Fruit fly (Drosophila melanogaster) whole organism, embryonic: ENCODE data around the gene CG43203.

ENCODE experiments used
- ATbp ChIP-seq: fragments of 200-800 bp; sonication (Bioruptor generic); optimal IDR thresholded peaks from 2 replicates; lab custom pipeline; 2017; ENCODE audit warnings: missing biosample characterization, mild to moderate bottlenecking, missing genetic modification characterization, missing genetic modification reagents
- Aef1 ChIP-seq: fragments of 200-800 bp; sonication (Bioruptor generic); IDR thresholded peaks from 3 replicates; pipeline ENCODE4 v1.3.6; 2022; ENCODE audit warnings: missing biosample characterization, missing genetic modification characterization
- B-H2 ChIP-seq: fragments of 200-800 bp; sonication (Bioruptor generic); optimal IDR thresholded peaks from 2 replicates; lab custom pipeline; 2018; ENCODE audit warnings: missing biosample characterization, mild to moderate bottlenecking, missing genetic modification characterization
- CG10431 ChIP-seq: fragments of 200-800 bp; sonication (Bioruptor generic); optimal IDR thresholded peaks from 3 replicates; lab custom pipeline; 2018; ENCODE audit warnings: missing biosample characterization, mild to moderate bottlenecking, missing genetic modification characterization
- CG10543 ChIP-seq: fragments of 200-800 bp; sonication (Bioruptor generic); optimal IDR thresholded peaks from 3 replicates; lab custom pipeline; 2017; ENCODE audit warnings: missing biosample characterization, mild to moderate bottlenecking, missing genetic modification characterization, moderate library complexity
- CG11723 ChIP-seq: fragments of 200-800 bp; sonication (Bioruptor generic); optimal IDR thresholded peaks from 2 replicates; lab custom pipeline; 2017; ENCODE audit warnings: missing biosample characterization, mild to moderate bottlenecking, missing genetic modification characterization
- CG12155 ChIP-seq: fragments of 200-800 bp; sonication (Bioruptor generic); optimal IDR thresholded peaks from 3 replicates; lab custom pipeline; 2016; ENCODE audit warnings: missing biosample characterization, missing genetic modification characterization
- CG12391 ChIP-seq: fragments of 200-800 bp; sonication (Bioruptor generic); optimal IDR thresholded peaks from 3 replicates; lab custom pipeline; 2018; ENCODE audit warnings: missing biosample characterization, mild to moderate bottlenecking, missing genetic modification characterization, moderate library complexity
- CG13287 ChIP-seq: fragments of 200-800 bp; sonication (Bioruptor generic); IDR thresholded peaks from 2 replicates; pipeline ENCODE4 v1.3.6; 2022; ENCODE audit warnings: missing biosample characterization, missing genetic modification characterization; ENCODE audit not compliant: partially characterized antibody
- CG14441 ChIP-seq: fragments of 200-800 bp; sonication (Bioruptor generic); IDR thresholded peaks from 2 replicates; pipeline ENCODE4 v1.3.6; 2022; ENCODE audit warnings: missing biosample characterization, missing genetic modification characterization
- CG14667 ChIP-seq: fragments of 200-800 bp; sonication (Bioruptor generic); IDR thresholded peaks from 2 replicates; pipeline ENCODE4 v1.3.6; 2022; ENCODE audit warnings: missing biosample characterization, missing genetic modification characterization
- CG1647 ChIP-seq: fragments of 200-800 bp; sonication (Bioruptor generic); optimal IDR thresholded peaks from 3 replicates; lab custom pipeline; 2016; ENCODE audit warnings: missing biosample characterization, missing genetic modification characterization
- CG17612 ChIP-seq: fragments of 200-800 bp; sonication (Bioruptor generic); IDR thresholded peaks from 2 replicates; pipeline ENCODE4 v1.3.6; 2022; ENCODE audit warnings: missing biosample characterization, missing genetic modification characterization
- CG17829 ChIP-seq: fragments of 200-800 bp; optimal IDR thresholded peaks from 2 replicates; lab custom pipeline; 2019; ENCODE audit warnings: missing biosample characterization, mild to moderate bottlenecking, missing genetic modification characterization, moderate library complexity
- CG18476 ChIP-seq: fragments of 200-800 bp; sonication (Bioruptor generic); optimal IDR thresholded peaks from 2 replicates; lab custom pipeline; 2016; ENCODE audit warnings: missing biosample characterization, mild to moderate bottlenecking, missing genetic modification characterization
- CG2889 ChIP-seq: fragments of 200-800 bp; sonication (Bioruptor generic); IDR thresholded peaks from 3 replicates; pipeline ENCODE4 v1.3.6; 2022; ENCODE audit warnings: missing biosample characterization, missing genetic modification characterization
- CG32767 ChIP-seq: fragments of 200-800 bp; sonication (Bioruptor generic); IDR thresholded peaks from 2 replicates; pipeline ENCODE4 v1.3.6; 2022; ENCODE audit warnings: missing biosample characterization, missing genetic modification characterization
- CG6683 ChIP-seq: fragments of 200-800 bp; sonication (Bioruptor generic); optimal IDR thresholded peaks from 2 replicates; lab custom pipeline; 2017; ENCODE audit warnings: missing biosample characterization, mild to moderate bottlenecking, missing genetic modification characterization, missing genetic modification reagents
- CG6813 ChIP-seq: fragments of 200-800 bp; sonication (Bioruptor generic); optimal IDR thresholded peaks from 2 replicates; lab custom pipeline; 2017; ENCODE audit warnings: missing biosample characterization, missing genetic modification characterization, mild to moderate bottlenecking, moderate library complexity, missing genetic modification reagents
- CG7963 ChIP-seq: fragments of 200-800 bp; sonication (Bioruptor generic); IDR thresholded peaks from 3 replicates; pipeline ENCODE4 v1.3.6; 2022; ENCODE audit warnings: missing biosample characterization, missing genetic modification characterization; ENCODE audit not compliant: partially characterized antibody
- CG8478 ChIP-seq: fragments of >200 bp; optimal IDR thresholded peaks from 2 replicates; lab custom pipeline; 2018
- CG8944 ChIP-seq: fragments of 200-800 bp; sonication (Bioruptor generic); optimal IDR thresholded peaks from 3 replicates; lab custom pipeline; 2016; ENCODE audit warnings: missing biosample characterization, missing genetic modification characterization
- CG9817 ChIP-seq: fragments of 200-800 bp; sonication (Bioruptor generic); optimal IDR thresholded peaks from 2 replicates; lab custom pipeline; 2018; ENCODE audit warnings: missing biosample characterization, mild to moderate bottlenecking, missing genetic modification characterization, moderate library complexity
- Dad ChIP-seq: fragments of 200-800 bp; sonication (Bioruptor generic); optimal IDR thresholded peaks from 3 replicates; lab custom pipeline; 2016; ENCODE audit warnings: missing biosample characterization, missing genetic modification characterization
- Deaf1 ChIP-seq: fragments of 200-800 bp; optimal IDR thresholded peaks from 3 replicates; lab custom pipeline; 2019; ENCODE audit warnings: missing biosample characterization, mild to moderate bottlenecking, missing genetic modification characterization, moderate library complexity
- Dfd ChIP-seq, 2 experiments: fragments of >200 bp; optimal IDR thresholded peaks; 2 replicates each; lab custom pipeline; 2017; ENCODE audit warnings: missing biosample characterization in 2 of 2, missing genetic modification characterization in 2 of 2
- Dip2 ChIP-seq: fragments of 200-800 bp; sonication (Bioruptor generic); IDR thresholded peaks from 2 replicates; pipeline ENCODE4 v1.3.6; 2022; ENCODE audit warnings: missing biosample characterization, missing genetic modification characterization
- HLH54F ChIP-seq: fragments of 200-800 bp; sonication (Bioruptor generic); optimal IDR thresholded peaks from 3 replicates; lab custom pipeline; 2016; ENCODE audit warnings: missing biosample characterization, missing genetic modification characterization
- Hr39 ChIP-seq: fragments of >200 bp; optimal IDR thresholded peaks from 2 replicates; lab custom pipeline; 2017
- Hr78 ChIP-seq, 2 experiments: fragments of 200-800 bp in 1 of 2; fragments of >200 bp in 1 of 2; sonication (Bioruptor generic) in 1 of 2; optimal IDR thresholded peaks; 2 replicates each; lab custom pipeline; 2017 to 2019; ENCODE audit warnings: missing biosample characterization in 2 of 2, missing genetic modification characterization in 2 of 2, mild to moderate bottlenecking in 1 of 2, moderate library complexity in 1 of 2
- Jarid2 ChIP-seq: fragments of 200-800 bp; sonication (Bioruptor generic); optimal IDR thresholded peaks from 3 replicates; lab custom pipeline; 2017; ENCODE audit warnings: mild to moderate bottlenecking, missing biosample characterization, missing genetic modification reagents, missing genetic modification characterization
- Max ChIP-seq: fragments of 200-800 bp; sonication (Bioruptor generic); optimal IDR thresholded peaks from 2 replicates; lab custom pipeline; 2016; ENCODE audit warnings: missing biosample characterization, mild to moderate bottlenecking, missing genetic modification characterization
- NfI ChIP-seq: fragments of 200-800 bp; sonication (Bioruptor generic); optimal IDR thresholded peaks from 3 replicates; lab custom pipeline; 2018; ENCODE audit warnings: missing biosample characterization, mild to moderate bottlenecking, missing genetic modification characterization, moderate library complexity
- br ChIP-seq: fragments of >200 bp; optimal IDR thresholded peaks from 2 replicates; lab custom pipeline; 2017
- bsh ChIP-seq, 2 experiments: fragments of 200-800 bp; sonication (Bioruptor generic); optimal IDR thresholded peaks; 2 replicates each; lab custom pipeline; 2017 to 2018; ENCODE audit warnings: mild to moderate bottlenecking in 2 of 2, missing biosample characterization in 2 of 2, missing genetic modification characterization in 2 of 2, moderate library complexity in 1 of 2
- da ChIP-seq: fragments of 200-800 bp; sonication (Bioruptor generic); optimal IDR thresholded peaks from 2 replicates; lab custom pipeline; 2016; ENCODE audit warnings: missing biosample characterization, missing genetic modification characterization
- dan ChIP-seq: fragments of 200-800 bp; sonication (Bioruptor generic); IDR thresholded peaks from 2 replicates; pipeline ENCODE4 v1.3.6; 2022; ENCODE audit warnings: missing biosample characterization, missing genetic modification characterization
- fd102C ChIP-seq: fragments of 200-800 bp; sonication (Bioruptor generic); optimal IDR thresholded peaks from 2 replicates; lab custom pipeline; 2018; ENCODE audit warnings: missing biosample characterization, mild to moderate bottlenecking, missing genetic modification characterization, moderate library complexity
- gcm ChIP-seq: fragments of 200-800 bp; sonication (Bioruptor generic); optimal IDR thresholded peaks from 2 replicates; lab custom pipeline; 2019; ENCODE audit warnings: missing biosample characterization, mild to moderate bottlenecking, missing genetic modification characterization, moderate library complexity
- gsb ChIP-seq: fragments of 200-800 bp; sonication (Bioruptor generic); IDR thresholded peaks from 2 replicates; pipeline ENCODE4 v1.3.6; 2022; ENCODE audit warnings: missing biosample characterization, missing genetic modification characterization
- gsb-n ChIP-seq: fragments of 200-800 bp; sonication (Bioruptor generic); optimal IDR thresholded peaks from 3 replicates; lab custom pipeline; 2018; ENCODE audit warnings: missing biosample characterization, mild to moderate bottlenecking, missing genetic modification characterization
- lilli ChIP-seq: fragments of 200-800 bp; sonication (Bioruptor generic); optimal IDR thresholded peaks from 3 replicates; lab custom pipeline; 2016; ENCODE audit warnings: missing biosample characterization, missing genetic modification characterization
- lola ChIP-seq, 3 experiments: fragments of >200 bp in 2 of 3; fragments of 200-800 bp in 1 of 3; sonication (Bioruptor generic) in 1 of 3; optimal IDR thresholded peaks; 2 replicates each; lab custom pipeline; 2017 to 2019; ENCODE audit warnings: missing biosample characterization in 3 of 3, missing genetic modification characterization in 3 of 3, mild to moderate bottlenecking in 1 of 3, moderate library complexity in 1 of 3
- p53 ChIP-seq: fragments of 200-800 bp; sonication (Bioruptor generic); optimal IDR thresholded peaks from 2 replicates; lab custom pipeline; 2016; ENCODE audit warnings: missing biosample characterization, missing genetic modification characterization
- ranshi ChIP-seq: fragments of 200-800 bp; sonication (Bioruptor generic); IDR thresholded peaks from 2 replicates; pipeline ENCODE4 v1.3.6; 2022; ENCODE audit warnings: missing biosample characterization, missing genetic modification characterization
- sd ChIP-seq: fragments of 200-800 bp; sonication (Bioruptor generic); optimal IDR thresholded peaks from 3 replicates; lab custom pipeline; 2018; ENCODE audit warnings: missing biosample characterization, mild to moderate bottlenecking, missing genetic modification characterization, moderate library complexity
- tll ChIP-seq, 2 experiments: fragments of 200-800 bp in 1 of 2; fragments of >200 bp in 1 of 2; sonication (Bioruptor generic) in 1 of 2; optimal IDR thresholded peaks; 2 replicates each; lab custom pipeline; 2017 to 2019; ENCODE audit warnings: missing biosample characterization in 2 of 2, missing genetic modification characterization in 2 of 2, mild to moderate bottlenecking in 1 of 2, moderate library complexity in 1 of 2
- tna ChIP-seq: fragments of 200-800 bp; sonication (Bioruptor generic); IDR thresholded peaks from 2 replicates; pipeline ENCODE4 v1.3.6; 2022; ENCODE audit warnings: missing biosample characterization, missing genetic modification characterization; ENCODE audit not compliant: partially characterized antibody
- twi ChIP-seq: fragments of 200-800 bp; optimal IDR thresholded peaks from 2 replicates; lab custom pipeline; 2019; ENCODE audit warnings: missing biosample characterization, mild to moderate bottlenecking, missing genetic modification characterization, moderate library complexity
- vfl ChIP-seq: fragments of 200-800 bp; sonication (Bioruptor generic); optimal IDR thresholded peaks from 2 replicates; lab custom pipeline; 2016; ENCODE audit warnings: missing biosample characterization, missing genetic modification characterization
- yki ChIP-seq: fragments of >200 bp; optimal IDR thresholded peaks from 3 replicates; lab custom pipeline; 2018

Gene CG43203

dm6 chr3R:19403096-19403515 lies 49.3 kb downstream of the CG43203 start, which contains the start of the genes Ino80 and Aptx (continued):
- TF ChIP-seq CG13287 (GFP tag; lab: Robert Waterston, UW): peak; percentile 91
- TF ChIP-seq Hr39 (lab: Kevin White, UChicago): no peak
- TF ChIP-seq dan: peak; percentile 71; the same call in 1 of the 2 replicates
- TF ChIP-seq CG8478 (lab: Kevin White, UChicago): no peak
- TF ChIP-seq CG18476 (GFP tag; lab: Kevin White, UChicago): peak; percentile 94
- TF ChIP-seq CG14441: peak; percentile 95
- TF ChIP-seq da: peak; percentile 79
- peak; percentile 58 for TF ChIP-seq Jarid2 (GFP tag; lab: Kevin White, UChicago)
- no peak for TF ChIP-seq gcm
- peak; percentile 95 for TF ChIP-seq CG17829 (tag; lab: Kevin White, UChicago)
- peak; percentile 93 for TF ChIP-seq CG7963
- peak in 1 of 2 experiments; percentile 52 for TF ChIP-seq Dfd (GFP tag; optimal IDR thresholded peaks at IDR 0.05; lab: Kevin White, UChicago)
- TF ChIP-seq CG11723 (GFP tag; lab: Kevin White, UChicago): no peak
- TF ChIP-seq ATbp: peak; percentile 77
- peak; percentile 41 to 61 for TF ChIP-seq tll (GFP tag; optimal IDR thresholded peaks at IDR 0.05; lab: Kevin White, UChicago)
- no peak for TF ChIP-seq yki
- TF ChIP-seq tna (GFP tag; lab: Robert Waterston, UW): peak; percentile 88
- TF ChIP-seq Dip2 (GFP tag; lab: Robert Waterston, UW): peak; percentile 49
- peak; percentile 77 for TF ChIP-seq p53 (GFP tag; lab: Kevin White, UChicago)
- TF ChIP-seq twi (tag; lab: Kevin White, UChicago): peak; percentile 93
- no peak for TF ChIP-seq Deaf1 (tag; lab: Kevin White, UChicago)
- no peak for TF ChIP-seq CG6683 (GFP tag; lab: Kevin White, UChicago)
- TF ChIP-seq NfI (GFP tag; lab: Kevin White, UChicago): peak; percentile 92
- TF ChIP-seq Dad: peak; percentile 91
- TF ChIP-seq CG2889 (GFP tag; lab: Robert Waterston, UW): peak; percentile 92
- peak; percentile 90 for TF ChIP-seq vfl (GFP tag; lab: Kevin White, UChicago)
- TF ChIP-seq CG12391: peak; percentile 96
- peak; percentile 66 for TF ChIP-seq fd102C (GFP tag; lab: Kevin White, UChicago)
- TF ChIP-seq br: no peak
- peak; percentile 93 for TF ChIP-seq ranshi (GFP tag; lab: Robert Waterston, UW)
- peak in 1 of 3 experiments; percentile 95 for TF ChIP-seq lola (GFP tag; optimal IDR thresholded peaks at IDR 0.05; lab: Kevin White, UChicago)
- peak; percentile 70 for TF ChIP-seq CG6813
- no peak for TF ChIP-seq Hr78 (GFP tag; optimal IDR thresholded peaks at IDR 0.05; lab: Kevin White, UChicago)
- TF ChIP-seq bsh (GFP tag; optimal IDR thresholded peaks at IDR 0.05; lab: Kevin White, UChicago): peak in 1 of 2 experiments; percentile 94
- peak; percentile 92 for TF ChIP-seq CG8944 (GFP tag; lab: Kevin White, UChicago)
- peak; percentile 97 for TF ChIP-seq lilli
- peak; percentile 96 for TF ChIP-seq CG12155 (GFP tag; lab: Kevin White, UChicago)
- peak; percentile 68 for TF ChIP-seq gsb (GFP tag; lab: Robert Waterston, UW)
- peak; percentile 96 for TF ChIP-seq CG9817
- peak; percentile 93 for TF ChIP-seq CG14667 (GFP tag; lab: Robert Waterston, UW)
- peak; percentile 94 for TF ChIP-seq CG1647 (GFP tag; lab: Kevin White, UChicago)
- TF ChIP-seq Aef1 (GFP tag; lab: Robert Waterston, UW): peak; percentile 94
- TF ChIP-seq HLH54F (GFP tag; lab: Kevin White, UChicago): peak; percentile 96
- TF ChIP-seq B-H2 (GFP tag; lab: Kevin White, UChicago): no peak
- TF ChIP-seq CG17612: peak; percentile 75
- TF ChIP-seq sd (tag; lab: Kevin White, UChicago): no peak
- no peak for TF ChIP-seq CG10431 (GFP tag; lab: Kevin White, UChicago)
- TF ChIP-seq Max (GFP tag; lab: Kevin White, UChicago): peak; percentile 91
- peak; percentile 90 for TF ChIP-seq CG32767
- TF ChIP-seq CG10543: peak; percentile 92
- TF ChIP-seq gsb-n (tag; lab: Kevin White, UChicago): peak; percentile 93
